Worm (Caenorhabditis elegans): ENCODE measurements around the gene atx-2.

The atx-2 gene

DNA sequence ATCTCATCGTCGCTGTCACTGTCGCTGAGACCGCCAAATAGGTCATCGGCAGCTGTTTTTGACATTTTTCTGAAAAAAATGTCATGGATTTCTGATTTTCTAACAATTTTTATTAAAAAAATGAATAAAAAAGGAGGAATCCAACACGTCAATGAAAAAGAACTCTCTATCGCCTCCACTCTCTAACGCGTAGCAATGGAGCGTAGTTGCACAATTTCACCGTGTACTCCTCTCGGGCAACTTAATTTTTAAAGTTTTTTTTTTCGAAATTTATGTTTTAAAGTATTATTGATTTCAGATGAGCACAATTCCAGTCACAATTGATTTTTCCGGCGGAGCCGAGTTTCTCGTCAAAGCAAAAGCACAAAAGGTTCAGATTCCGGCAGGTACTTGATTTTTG, 44.0 kb downstream of the atx-2 start, which contains the start of the genes taf-11.3 and urm-1 (continued):
- peak; percentile 56 for TF ChIP-seq R02D3.7 (tag; optimal IDR thresholded peaks at IDR 0.05)
- peak; percentile 88 for TF ChIP-seq snpc-4 (tag; optimal IDR thresholded peaks at IDR 0.05)
- no peak for TF ChIP-seq mdl-1 (tag; optimal IDR thresholded peaks at IDR 0.05)
- no peak for TF ChIP-seq nhr-11 (tag; optimal IDR thresholded peaks at IDR 0.05)
- TF ChIP-seq mml-1 (tag; optimal IDR thresholded peaks at IDR 0.05) = no peak
- TF ChIP-seq hmg-11 (tag; optimal IDR thresholded peaks at IDR 0.05) = peak; percentile 67
- peak; percentile 93 for TF ChIP-seq lin-15B (tag; optimal IDR thresholded peaks at IDR 0.05)
- no peak for TF ChIP-seq lsy-12 (tag; optimal IDR thresholded peaks at IDR 0.05)
- TF ChIP-seq nhr-67 (tag; optimal IDR thresholded peaks at IDR 0.05) = no peak
- TF ChIP-seq nhr-237 (tag; optimal IDR thresholded peaks at IDR 0.05) = no peak
- TF ChIP-seq ztf-11 (tag; optimal IDR thresholded peaks at IDR 0.05) = no peak
- no peak for TF ChIP-seq nhr-76 (tag; optimal IDR thresholded peaks at IDR 0.05)
- peak; percentile 13 for TF ChIP-seq jun-1 (tag; optimal IDR thresholded peaks at IDR 0.05)
- no peak for TF ChIP-seq ama-1 (optimal IDR thresholded peaks at IDR 0.05)
- TF ChIP-seq nfya-1 (tag; optimal IDR thresholded peaks at IDR 0.05; ENCODE audit: insufficient read depth) = peak; percentile 85

DNA sequence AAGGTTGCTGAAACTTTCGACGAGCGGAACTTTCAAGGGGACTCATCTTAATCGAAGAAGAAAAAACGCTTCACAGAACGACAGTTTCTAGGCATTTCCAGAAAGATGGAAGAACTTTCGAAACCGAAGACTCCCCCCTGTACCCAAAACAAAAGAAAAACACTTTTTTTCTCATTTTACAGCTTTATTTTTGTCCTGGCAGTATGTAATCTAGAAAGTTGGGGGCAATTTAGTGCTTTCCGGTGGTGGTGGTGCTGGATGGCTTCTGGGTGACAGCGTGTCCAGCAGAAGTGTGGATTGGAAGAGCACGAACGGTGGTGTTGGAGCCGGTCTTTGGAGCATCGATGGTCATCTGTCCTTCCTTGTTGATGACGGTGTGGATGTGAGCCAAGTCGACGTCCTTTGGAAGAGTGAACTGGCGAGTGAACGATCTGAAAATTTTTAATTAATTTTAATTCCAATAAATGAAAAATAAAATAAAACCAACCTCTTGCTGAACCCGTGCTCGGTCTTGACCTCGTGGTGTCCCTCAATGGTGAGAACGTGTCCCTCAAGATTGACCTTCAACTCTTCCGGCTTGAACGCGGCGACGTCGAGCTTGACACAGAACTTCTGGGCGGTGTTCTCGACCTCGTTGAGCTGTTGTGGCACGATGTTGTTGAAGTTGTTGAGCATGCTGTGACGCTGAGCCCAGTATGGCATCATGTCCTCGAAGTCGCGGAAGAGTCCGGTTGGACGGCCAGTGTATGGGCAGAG, 44.9 kb downstream of the atx-2 start:
- no peak for TF ChIP-seq nhr-237 (tag; optimal IDR thresholded peaks at IDR 0.05)
- TF ChIP-seq jun-1 (tag; optimal IDR thresholded peaks at IDR 0.05) = no peak

DNA sequence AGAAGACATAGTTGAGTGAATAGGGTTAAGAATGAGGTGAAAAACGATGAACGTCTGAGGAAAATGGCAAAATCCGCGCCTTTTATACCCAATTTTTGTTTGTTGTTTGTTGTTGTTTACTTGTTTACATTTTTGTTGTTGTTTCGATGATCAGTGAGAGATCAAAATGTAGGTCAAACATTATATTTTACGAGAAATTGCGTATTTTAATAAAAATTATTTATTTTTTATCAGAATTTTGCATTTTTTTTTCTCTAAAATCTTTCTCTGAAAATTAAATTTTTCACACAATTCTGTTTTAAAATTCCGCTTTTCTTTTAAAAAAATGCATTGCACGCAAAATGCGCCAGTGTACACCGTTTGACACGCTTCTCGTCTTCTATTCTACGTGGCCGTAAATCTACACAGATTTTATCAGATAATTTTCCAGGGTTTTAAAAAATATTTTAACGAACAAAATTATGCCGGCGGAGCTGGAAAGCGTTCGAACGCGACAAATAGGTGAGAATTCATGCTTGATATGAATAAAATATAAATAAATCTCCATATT, 45.6 kb downstream of the atx-2 start, which contains the start of the genes sip-1 and sly-1:
TSS of gene sip-1 (minus strand) at position 103 of the 550 bp plus-strand sequence.
TSS of gene sly-1 (plus strand) at position 360 of the 550 bp plus-strand sequence.
- TF ChIP-seq R02D3.7 (tag; optimal IDR thresholded peaks at IDR 0.05) (peak; percentile 86), snpc-4 (tag; optimal IDR thresholded peaks at IDR 0.05) (peak; percentile 90), lin-15B (tag; optimal IDR thresholded peaks at IDR 0.05) (peak; percentile 96), jun-1 (tag; optimal IDR thresholded peaks at IDR 0.05) (peak; percentile 75), unc-39 (tag; optimal IDR thresholded peaks at IDR 0.05) (no peak), nhr-23 (tag; optimal IDR thresholded peaks at IDR 0.05) (peak; percentile 90), nhr-25 (tag; optimal IDR thresholded peaks at IDR 0.05) (peak; percentile 35), pqm-1 (tag; optimal IDR thresholded peaks at IDR 0.05) (peak; percentile 6), nhr-76 (tag; optimal IDR thresholded peaks at IDR 0.05) (no peak), nhr-12 (tag; optimal IDR thresholded peaks at IDR 0.05) (no peak), elt-2 (tag; optimal IDR thresholded peaks at IDR 0.05) (peak; percentile 43), egl-5 (tag; optimal IDR thresholded peaks at IDR 0.05) (no peak), daf-12 (tag; optimal IDR thresholded peaks at IDR 0.05) (no peak), lin-39 (tag; optimal IDR thresholded peaks at IDR 0.05) (no peak), nfya-1 (tag; optimal IDR thresholded peaks at IDR 0.05; ENCODE audit: insufficient read depth) (peak; percentile 90), skn-1 (tag; optimal IDR thresholded peaks at IDR 0.05) (peak; percentile 67), mml-1 (tag; optimal IDR thresholded peaks at IDR 0.05) (no peak), nhr-77 (tag; optimal IDR thresholded peaks at IDR 0.05) (no peak), unc-62 (GFP tag; optimal IDR thresholded peaks at IDR 0.05) (no peak), nhr-11 (tag; optimal IDR thresholded peaks at IDR 0.05) (no peak), nhr-237 (tag; optimal IDR thresholded peaks at IDR 0.05) (no peak), hmg-11 (tag; optimal IDR thresholded peaks at IDR 0.05) (peak; percentile 70), ceh-28 (tag; optimal IDR thresholded peaks at IDR 0.05) (peak; percentile 40), nhr-43 (tag; optimal IDR thresholded peaks at IDR 0.05; ENCODE audit: poor library complexity, severe bottlenecking) (peak; percentile 59), tbx-2 (tag; optimal IDR thresholded peaks at IDR 0.05) (peak; percentile 54), pha-4 (tag; optimal IDR thresholded peaks at IDR 0.05) (peak; percentile 93), fkh-10 (GFP tag; optimal IDR thresholded peaks at IDR 0.05) (peak; percentile 26)

DNA sequence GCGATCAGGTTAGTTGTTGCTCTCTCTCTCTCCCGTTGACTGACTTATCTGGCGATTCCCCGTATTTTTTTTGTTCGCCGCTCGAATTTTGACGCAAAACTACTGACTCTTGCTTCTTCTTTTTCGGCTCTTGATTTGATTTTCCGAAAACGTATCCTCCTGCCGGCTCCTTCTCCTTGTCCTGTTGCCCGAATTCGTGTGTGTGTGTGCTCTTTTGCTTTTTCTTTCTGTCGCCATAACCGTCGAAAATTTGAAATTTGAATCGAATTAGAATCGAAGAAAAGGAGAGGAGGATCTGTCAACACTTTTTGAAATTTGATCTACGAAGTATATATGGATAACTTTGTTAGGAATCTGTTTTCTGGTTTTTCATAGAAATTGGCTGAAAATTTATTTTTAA, 51.4 kb downstream of the atx-2 start:
- TF ChIP-seq ZK546.5 (tag; optimal IDR thresholded peaks at IDR 0.05) = no peak
- TF ChIP-seq zag-1 (tag; optimal IDR thresholded peaks at IDR 0.05) = no peak
- no peak for TF ChIP-seq lin-39 (tag; optimal IDR thresholded peaks at IDR 0.05)
- TF ChIP-seq egl-27 (tag; optimal IDR thresholded peaks at IDR 0.05) = no peak
- TF ChIP-seq aly-2 (tag; optimal IDR thresholded peaks at IDR 0.05) = no peak
- no peak for TF ChIP-seq unc-39 (tag; optimal IDR thresholded peaks at IDR 0.05)
- TF ChIP-seq nhr-43 (tag; optimal IDR thresholded peaks at IDR 0.05; ENCODE audit: poor library complexity, severe bottlenecking) = no peak
- no peak for TF ChIP-seq skn-1 (tag; optimal IDR thresholded peaks at IDR 0.05)
- peak; percentile 90 for TF ChIP-seq fkh-10 (GFP tag; optimal IDR thresholded peaks at IDR 0.05)
